Worm (Caenorhabditis elegans): ENCODE measurements around the gene grl-1.

DNA sequence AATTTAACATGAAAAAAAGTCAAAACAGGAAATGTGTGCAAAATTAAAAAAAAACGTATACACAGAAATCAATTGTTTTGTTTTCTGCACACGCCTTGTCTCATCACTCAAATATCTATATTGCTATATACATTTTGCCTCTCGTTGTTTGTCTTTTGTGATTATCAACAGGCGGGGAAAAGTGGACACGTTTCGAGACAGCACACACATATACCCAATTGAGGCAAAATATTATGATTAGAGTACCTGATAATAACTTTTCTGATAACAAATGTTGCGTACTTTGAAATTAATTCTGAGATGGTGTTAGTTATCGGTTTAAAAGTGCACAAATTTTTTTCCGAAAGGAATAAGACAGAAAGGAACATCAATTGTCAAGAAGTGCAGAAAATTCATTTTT, 26.2 kb upstream of the grl-1 start:
- TF ChIP-seq pqm-1 (tag; optimal IDR thresholded peaks at IDR 0.05) (peak; percentile 96), egl-43 (GFP tag; IDR thresholded peaks at IDR 0.05) (no peak), nhr-102 (tag; optimal IDR thresholded peaks at IDR 0.05) (peak; percentile 14)

All from whole organism, L4 larva.